Fruit fly (Drosophila melanogaster): ENCODE results near the gene CG34277.

Gene CG34277

DNA sequence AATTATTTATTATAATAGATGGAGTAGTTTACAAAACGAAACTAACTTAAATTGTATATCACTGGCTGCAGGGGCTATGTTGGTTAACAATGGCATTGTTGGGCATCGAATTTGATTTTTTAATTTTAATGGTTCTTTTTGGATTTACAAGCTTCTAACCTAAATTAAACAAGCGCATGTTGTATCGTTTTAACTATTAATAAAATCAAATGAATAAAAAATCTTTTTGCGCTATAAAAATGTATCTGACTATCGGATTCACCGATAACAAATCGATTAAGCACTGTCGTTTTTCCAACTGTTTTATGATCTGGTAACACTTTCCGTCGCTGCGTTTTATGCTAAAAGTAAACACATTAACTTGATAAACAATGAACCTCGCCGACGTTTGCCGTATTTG is 5.4 kb downstream of the CG34277 start, which contains the start of the genes hd and CG14667 (continued):
- TF ChIP-seq CG10654 (GFP tag; optimal IDR thresholded peaks at IDR 0.05) (no peak), tap (tag; optimal IDR thresholded peaks at IDR 0.05) (no peak), CG12219 (GFP tag; optimal IDR thresholded peaks at IDR 0.05) (no peak), prd (optimal IDR thresholded peaks at IDR 0.05) (no peak), prd (GFP tag; IDR thresholded peaks at IDR 0.05) (no peak), CG7786 (GFP tag; optimal IDR thresholded peaks at IDR 0.05) (no peak), tup (GFP tag; optimal IDR thresholded peaks at IDR 0.05) (no peak), Elba2 (GFP tag; optimal IDR thresholded peaks at IDR 0.05) (no peak), Fer2 (tag; optimal IDR thresholded peaks at IDR 0.05) (no peak), Dref (GFP tag; IDR thresholded peaks at IDR 0.05) (peak; percentile 80), Mrtf (GFP tag; IDR thresholded peaks at IDR 0.05) (no peak), CG5245 (GFP tag; optimal IDR thresholded peaks at IDR 0.05) (no peak), Hr78 (GFP tag; optimal IDR thresholded peaks at IDR 0.05) (no peak), ssp (GFP tag; IDR thresholded peaks at IDR 0.05) (no peak), Sin3A (optimal IDR thresholded peaks at IDR 0.05) (peak; percentile 33), B-H2 (GFP tag; optimal IDR thresholded peaks at IDR 0.05) (no peak), Meics (GFP tag; optimal IDR thresholded peaks at IDR 0.05) (no peak), gsb-n (tag; optimal IDR thresholded peaks at IDR 0.05) (no peak), CG12659 (GFP tag; optimal IDR thresholded peaks at IDR 0.05) (peak; percentile 43), Dip3 (GFP tag; optimal IDR thresholded peaks at IDR 0.05) (no peak), vvl (GFP tag; IDR thresholded peaks at IDR 0.05) (0 out of 2 replicates have a peak, but pooled peaks have one; percentile 20), exex (tag; optimal IDR thresholded peaks at IDR 0.05) (peak; percentile 30), grn (GFP tag; optimal IDR thresholded peaks at IDR 0.05) (no peak), mam (GFP tag; optimal IDR thresholded peaks at IDR 0.05) (no peak), CG6689 (GFP tag; IDR thresholded peaks at IDR 0.05) (no peak), Adf1 (GFP tag; IDR thresholded peaks at IDR 0.05) (no peak), CG15514 (GFP tag; optimal IDR thresholded peaks at IDR 0.05) (peak; percentile 66), ham (GFP tag; IDR thresholded peaks at IDR 0.05) (no peak), CG9727 (GFP tag; optimal IDR thresholded peaks at IDR 0.05) (peak; percentile 18), sug (tag; optimal IDR thresholded peaks at IDR 0.05) (no peak), Oaz (GFP tag; IDR thresholded peaks at IDR 0.05) (no peak), CG42726 (GFP tag; IDR thresholded peaks at IDR 0.05; ENCODE audit: partially characterized antibody) (no peak), sr (GFP tag; IDR thresholded peaks at IDR 0.05) (no peak), sens (GFP tag) (peak; percentile 84), bcd (GFP tag; optimal IDR thresholded peaks at IDR 0.05) (peak; percentile 14), sqz (GFP tag; optimal IDR thresholded peaks at IDR 0.05) (no peak), twi (tag; optimal IDR thresholded peaks at IDR 0.05) (no peak), NC2α (GFP tag; optimal IDR thresholded peaks at IDR 0.05) (no peak), ken (GFP tag; IDR thresholded peaks at IDR 0.05) (no peak), sisA (GFP tag; IDR thresholded peaks at IDR 0.05) (no peak), E2f1 (GFP tag; IDR thresholded peaks at IDR 0.05) (no peak), knrl (GFP tag; IDR thresholded peaks at IDR 0.05; ENCODE audit: partially characterized antibody) (no peak; the same call in 2 of the 3 replicates), CG8478 (optimal IDR thresholded peaks at IDR 0.05) (no peak), slou (GFP tag; optimal IDR thresholded peaks at IDR 0.05) (no peak), trh (GFP tag; optimal IDR thresholded peaks at IDR 0.05) (no peak), zen2 (GFP tag; IDR thresholded peaks at IDR 0.05; ENCODE audit: partially characterized antibody) (peak; percentile 17; the same call in 1 of the 3 replicates), CG10267 (tag; optimal IDR thresholded peaks at IDR 0.05) (peak; percentile 41), MBD-R2 (GFP tag; IDR thresholded peaks at IDR 0.05) (peak; percentile 53), Kr (GFP tag; optimal IDR thresholded peaks at IDR 0.05) (no peak), dpn (GFP tag; optimal IDR thresholded peaks at IDR 0.05) (no peak), CG7271 (tag; optimal IDR thresholded peaks at IDR 0.05) (no peak), CG18476 (GFP tag; optimal IDR thresholded peaks at IDR 0.05) (no peak), CG31441 (GFP tag; IDR thresholded peaks at IDR 0.05) (no peak)
